Fruit fly (Drosophila melanogaster): Measurements from ENCODE around the gene RhoGAP19D.

DNA sequence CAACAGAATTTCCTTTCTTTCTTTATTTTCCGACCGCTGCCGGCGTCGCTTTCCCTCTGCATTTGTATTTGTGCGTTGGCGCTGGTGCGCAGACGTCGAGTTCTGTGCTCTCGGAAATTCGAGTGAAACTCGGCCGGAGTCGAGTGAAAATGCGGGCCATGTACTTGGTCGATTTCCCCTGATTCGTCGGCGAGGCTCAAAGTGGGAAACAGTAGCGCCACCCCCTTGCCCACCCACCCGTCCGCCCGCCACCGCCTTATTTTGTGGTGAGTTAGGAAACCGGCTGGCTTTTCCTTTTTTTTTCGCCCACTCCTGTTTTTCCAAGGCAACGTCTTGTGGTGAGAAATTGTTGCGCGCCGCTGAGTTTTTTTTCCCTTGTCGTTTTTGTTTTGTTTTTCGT lies 49.1 kb upstream of the RhoGAP19D start:
- TF ChIP-seq br (GFP tag; optimal IDR thresholded peaks at IDR 0.05) = no peak
- TF ChIP-seq Vsx2 (GFP tag; optimal IDR thresholded peaks at IDR 0.05; ENCODE audit: partially characterized antibody) = no peak
- no peak for TF ChIP-seq N (GFP tag; optimal IDR thresholded peaks at IDR 0.05)
- no peak for TF ChIP-seq CG32264 (GFP tag; optimal IDR thresholded peaks at IDR 0.05)
- TF ChIP-seq fru (GFP tag; optimal IDR thresholded peaks at IDR 0.05) = no peak
- no peak for TF ChIP-seq foxo (GFP tag; optimal IDR thresholded peaks at IDR 0.05)
- no peak for TF ChIP-seq psq (GFP tag; optimal IDR thresholded peaks at IDR 0.05)
- TF ChIP-seq Mio (GFP tag; optimal IDR thresholded peaks at IDR 0.05) = no peak
- no peak for TF ChIP-seq Rel (GFP tag; optimal IDR thresholded peaks at IDR 0.05)
- TF ChIP-seq Rel (tag; optimal IDR thresholded peaks at IDR 0.05) = no peak
- TF ChIP-seq usp (GFP tag; optimal IDR thresholded peaks at IDR 0.05) = no peak
- TF ChIP-seq Hr83 (GFP tag; optimal IDR thresholded peaks at IDR 0.05; ENCODE audit: poor library complexity, severe bottlenecking) = no peak

Measured in whole organism, wandering third instar larva.